Fruit fly (Drosophila melanogaster): ENCODE measurements around the gene STUB1.

- TF ChIP-seq Myc (optimal IDR thresholded peaks at IDR 0.05) = no peak
- no peak for TF ChIP-seq h (optimal IDR thresholded peaks at IDR 0.05)
- TF ChIP-seq ttk (optimal IDR thresholded peaks at IDR 0.05) = no peak
- no peak for TF ChIP-seq psq (optimal IDR thresholded peaks at IDR 0.05)
These were observed 34.9 kb downstream of the STUB1 start for dm6 chr2L:10472257-10472656.

Measured in Kc167 (cell line).